Fruit fly (Drosophila melanogaster) whole organism, embryonic: Measurements from ENCODE around the gene fau.

Source experiments
- Asciz ChIP-seq: fragments of 200-800 bp; sonication (Bioruptor generic); optimal IDR thresholded peaks from 2 replicates; lab custom pipeline; 2017; ENCODE audit warnings: missing biosample characterization, mild to moderate bottlenecking, missing genetic modification characterization, missing genetic modification reagents
- Bgb ChIP-seq: fragments of 200-800 bp; sonication (Bioruptor generic); IDR thresholded peaks from 2 replicates; pipeline ENCODE4 v1.3.6; 2022; ENCODE audit warnings: missing biosample characterization, missing genetic modification characterization; ENCODE audit not compliant: partially characterized antibody
- Blimp-1 ChIP-seq: fragments of 200-800 bp; sonication (Bioruptor generic); optimal IDR thresholded peaks from 3 replicates; lab custom pipeline; 2018; ENCODE audit warnings: missing biosample characterization, missing genetic modification characterization, mild to moderate bottlenecking, moderate library complexity, missing genetic modification reagents
- CG1024 ChIP-seq: fragments of 200-800 bp; sonication (Bioruptor generic); IDR thresholded peaks from 2 replicates; pipeline ENCODE4 v1.3.6; 2022; ENCODE audit warnings: missing biosample characterization, missing genetic modification characterization
- CG18619 ChIP-seq: fragments of 200-800 bp; sonication (Bioruptor generic); optimal IDR thresholded peaks from 3 replicates; lab custom pipeline; 2017; ENCODE audit warnings: missing biosample characterization, mild to moderate bottlenecking, missing genetic modification characterization
- CG2712 ChIP-seq: fragments of 200-800 bp; optimal IDR thresholded peaks from 3 replicates; lab custom pipeline; 2019; ENCODE audit warnings: missing biosample characterization, mild to moderate bottlenecking, missing genetic modification characterization, moderate library complexity
- CG30020 ChIP-seq: fragments of 200-800 bp; optimal IDR thresholded peaks from 2 replicates; lab custom pipeline; 2019; ENCODE audit warnings: missing biosample characterization, mild to moderate bottlenecking, missing genetic modification characterization, moderate library complexity
- CG31224 ChIP-seq: fragments of 200-800 bp; sonication (Bioruptor generic); IDR thresholded peaks from 2 replicates; pipeline ENCODE4 v1.3.6; 2022; ENCODE audit warnings: missing biosample characterization, missing genetic modification characterization
- CG32772 ChIP-seq: fragments of 200-800 bp; sonication (Bioruptor generic); IDR thresholded peaks from 2 replicates; pipeline ENCODE4 v1.3.6; 2022; ENCODE audit warnings: missing biosample characterization, missing genetic modification characterization
- CG3407 ChIP-seq: fragments of 200-800 bp; sonication (Bioruptor generic); optimal IDR thresholded peaks from 2 replicates; lab custom pipeline; 2018; ENCODE audit warnings: missing biosample characterization, mild to moderate bottlenecking, missing genetic modification characterization
- CG34422 ChIP-seq: fragments of 200-800 bp; sonication (Bioruptor generic); IDR thresholded peaks from 3 replicates; pipeline ENCODE4 v1.3.6; 2022; ENCODE audit warnings: missing biosample characterization, missing genetic modification characterization
- CG4617 ChIP-seq: fragments of 200-800 bp; sonication (Bioruptor generic); optimal IDR thresholded peaks from 3 replicates; lab custom pipeline; 2016; ENCODE audit warnings: missing biosample characterization, missing genetic modification characterization, borderline replicate concordance
- CHES-1-like ChIP-seq: fragments of 200-800 bp; sonication (Bioruptor generic); optimal IDR thresholded peaks from 2 replicates; lab custom pipeline; 2016; ENCODE audit warnings: missing biosample characterization, missing genetic modification characterization
- CkIIα-i1 ChIP-seq: fragments of 200-800 bp; sonication (Bioruptor generic); IDR thresholded peaks from 2 replicates; pipeline ENCODE4 v1.3.6; 2022; ENCODE audit warnings: missing biosample characterization, missing genetic modification characterization
- D ChIP-seq, 2 experiments: fragments of 200-800 bp in 1 of 2; fragments of >200 bp in 1 of 2; sonication (Bioruptor generic) in 1 of 2; optimal IDR thresholded peaks; 2 replicates in 1 of 2; 3 replicates in 1 of 2; lab custom pipeline; 2017; ENCODE audit warnings: mild to moderate bottlenecking in 1 of 2, missing biosample characterization in 1 of 2, missing genetic modification characterization in 1 of 2, missing genetic modification reagents in 1 of 2
- Dp ChIP-seq: fragments of 200-800 bp; sonication (Bioruptor generic); optimal IDR thresholded peaks from 2 replicates; lab custom pipeline; 2018; ENCODE audit warnings: missing biosample characterization, mild to moderate bottlenecking, missing genetic modification characterization, moderate library complexity
- E2f2 ChIP-seq: fragments of 200-800 bp; sonication (Bioruptor generic); IDR thresholded peaks from 2 replicates; pipeline ENCODE4 v1.3.6; 2022; ENCODE audit warnings: missing biosample characterization, missing genetic modification characterization
- Ets97D ChIP-seq: fragments of 200-800 bp; sonication (Bioruptor generic); optimal IDR thresholded peaks from 3 replicates; lab custom pipeline; 2016; ENCODE audit warnings: missing biosample characterization, missing genetic modification characterization
- GATAe ChIP-seq: fragments of 200-800 bp; sonication (Bioruptor generic); conservative IDR thresholded peaks from 2 replicates; pipeline ENCODE4 v1.3.6; 2022; ENCODE audit warnings: missing biosample characterization, missing genetic modification characterization
- Hr3 ChIP-seq: fragments of 200-800 bp; sonication (Bioruptor generic); optimal IDR thresholded peaks from 3 replicates; lab custom pipeline; 2016; ENCODE audit warnings: missing biosample characterization, missing genetic modification characterization
- Hr51 ChIP-seq, 2 experiments: fragments of 200-800 bp; sonication (Bioruptor generic); optimal IDR thresholded peaks; 2 replicates in 1 of 2; 3 replicates in 1 of 2; lab custom pipeline; 2016 to 2018; ENCODE audit warnings: missing biosample characterization in 2 of 2, missing genetic modification characterization in 2 of 2, mild to moderate bottlenecking in 1 of 2, moderate library complexity in 1 of 2
- MBD-R2 ChIP-seq: fragments of 200-800 bp; sonication (Bioruptor generic); IDR thresholded peaks from 2 replicates; pipeline ENCODE4 v1.3.6; 2022; ENCODE audit warnings: missing biosample characterization, missing genetic modification characterization
- MESR4 ChIP-seq: fragments of 200-800 bp; sonication (Bioruptor generic); optimal IDR thresholded peaks from 2 replicates; lab custom pipeline; 2018; ENCODE audit warnings: missing biosample characterization, mild to moderate bottlenecking, missing genetic modification characterization, moderate library complexity
- Mrtf ChIP-seq: fragments of 200-800 bp; sonication (Bioruptor generic); IDR thresholded peaks from 3 replicates; pipeline ENCODE4 v1.3.6; 2022; ENCODE audit warnings: missing biosample characterization, missing genetic modification characterization
- Myb ChIP-seq: fragments of 200-800 bp; sonication (Bioruptor generic); optimal IDR thresholded peaks from 2 replicates; lab custom pipeline; 2016; ENCODE audit warnings: missing biosample characterization, missing genetic modification characterization
- PHDP ChIP-seq: fragments of 200-800 bp; sonication (Bioruptor generic); optimal IDR thresholded peaks from 3 replicates; lab custom pipeline; 2018; ENCODE audit warnings: missing biosample characterization, mild to moderate bottlenecking, missing genetic modification characterization, moderate library complexity
- Rfx ChIP-seq: fragments of 200-800 bp; sonication (Bioruptor generic); IDR thresholded peaks from 2 replicates; pipeline ENCODE4 v1.3.6; 2022; ENCODE audit warnings: missing biosample characterization, missing genetic modification characterization
- Sry-β ChIP-seq: fragments of 200-800 bp; sonication (Bioruptor generic); optimal IDR thresholded peaks from 2 replicates; lab custom pipeline; 2018; ENCODE audit warnings: missing biosample characterization, mild to moderate bottlenecking, missing genetic modification characterization, moderate library complexity
- Ssrp ChIP-seq: fragments of 200-800 bp; sonication (Bioruptor generic); optimal IDR thresholded peaks from 2 replicates; lab custom pipeline; 2018; ENCODE audit warnings: missing biosample characterization, mild to moderate bottlenecking, missing genetic modification characterization, moderate library complexity
- crc ChIP-seq: fragments of 200-800 bp; sonication (Bioruptor generic); optimal IDR thresholded peaks from 2 replicates; lab custom pipeline; 2016; ENCODE audit warnings: missing biosample characterization, missing genetic modification characterization
- crp ChIP-seq, 2 experiments: fragments of 200-800 bp; sonication (Bioruptor generic); optimal IDR thresholded peaks; 2 replicates in 1 of 2; 3 replicates in 1 of 2; lab custom pipeline; 2017; ENCODE audit warnings: missing biosample characterization in 2 of 2, missing genetic modification characterization in 2 of 2, mild to moderate bottlenecking in 1 of 2, moderate library complexity in 1 of 2
- dpn ChIP-seq, 2 experiments: fragments of 200-800 bp; sonication (Bioruptor generic); optimal IDR thresholded peaks; 3 replicates each; lab custom pipeline; 2016; ENCODE audit warnings: missing biosample characterization in 2 of 2, missing genetic modification characterization in 2 of 2
- peb ChIP-seq: fragments of 200-800 bp; sonication (Bioruptor generic); IDR thresholded peaks from 2 replicates; pipeline ENCODE4 v1.3.6; 2022; ENCODE audit warnings: missing biosample characterization, missing genetic modification characterization
- pzg ChIP-seq: fragments of 200-800 bp; sonication (Bioruptor generic); optimal IDR thresholded peaks from 3 replicates; lab custom pipeline; 2018; ENCODE audit warnings: missing biosample characterization, mild to moderate bottlenecking, missing genetic modification characterization, moderate library complexity
- sima ChIP-seq: fragments of 200-800 bp; sonication (Bioruptor generic); optimal IDR thresholded peaks from 2 replicates; lab custom pipeline; 2016; ENCODE audit warnings: missing biosample characterization, missing genetic modification characterization
- sna ChIP-seq: fragments of 200-800 bp; sonication (Bioruptor generic); IDR thresholded peaks from 2 replicates; pipeline ENCODE4 v1.3.6; 2022; ENCODE audit warnings: missing biosample characterization, missing genetic modification characterization; ENCODE audit not compliant: partially characterized antibody
- stwl ChIP-seq: fragments of 200-800 bp; sonication (Bioruptor generic); optimal IDR thresholded peaks from 3 replicates; lab custom pipeline; 2018; ENCODE audit warnings: missing biosample characterization, mild to moderate bottlenecking, missing genetic modification characterization, moderate library complexity
- trem ChIP-seq: fragments of 200-800 bp; optimal IDR thresholded peaks from 3 replicates; lab custom pipeline; 2019; ENCODE audit warnings: missing biosample characterization, mild to moderate bottlenecking, missing genetic modification characterization, moderate library complexity
- vfl ChIP-seq: fragments of 200-800 bp; sonication (Bioruptor generic); optimal IDR thresholded peaks from 2 replicates; lab custom pipeline; 2016; ENCODE audit warnings: missing biosample characterization, missing genetic modification characterization

fau gene

DNA sequence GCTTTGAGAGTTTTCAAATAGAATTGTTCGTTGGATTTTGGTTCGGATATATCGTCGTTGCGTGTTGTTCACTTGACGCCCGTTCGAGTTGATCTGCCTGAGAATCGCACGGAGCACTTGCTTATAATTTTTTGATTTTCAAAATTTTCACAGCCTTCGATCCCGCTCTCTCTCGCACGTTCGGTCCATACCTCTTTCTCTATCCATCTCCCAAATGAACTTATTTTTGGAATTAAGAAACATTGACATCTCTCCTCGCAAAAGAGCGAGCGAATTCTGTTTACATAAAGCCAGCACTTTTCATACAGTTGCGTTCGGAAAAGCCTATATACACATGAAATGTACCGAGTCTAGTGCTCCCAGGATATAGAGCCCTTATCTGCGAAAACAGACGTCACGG lies at the start of gene fau, which contains the start of the genes CG45076 and CG45078 (continued):
- TF ChIP-seq PHDP = no peak

DNA sequence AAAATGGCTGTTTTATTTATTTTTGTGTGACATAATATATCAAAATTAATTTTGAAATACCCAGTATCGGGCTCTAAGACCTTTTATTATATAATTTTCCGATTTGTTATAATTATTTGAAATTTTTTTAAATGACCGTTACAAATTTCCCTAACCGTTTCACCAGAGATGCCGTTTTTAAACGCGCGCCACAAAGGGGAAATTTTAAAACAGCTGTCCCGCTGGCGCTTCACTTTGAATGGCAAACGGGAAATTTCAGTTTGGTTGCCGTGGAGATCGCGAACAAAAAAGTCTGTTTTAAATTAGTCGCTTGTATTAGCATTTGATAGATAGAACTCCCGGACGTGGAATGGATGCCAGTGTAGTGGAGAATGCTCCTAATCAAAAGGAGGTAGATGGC lies 37.9 kb upstream of the fau start, which contains the start of the genes CG14693 and TTLL15:
TSS of gene CG14693 (minus strand) at position 16 of the 400 bp plus-strand sequence.
TSS of gene TTLL15 (plus strand) at position 257 of the 400 bp plus-strand sequence.
- TF ChIP-seq Sry-β (GFP tag; lab: Kevin White, UChicago) = peak; percentile 85
- peak; percentile 32 for TF ChIP-seq trem (tag; lab: Kevin White, UChicago)
- no peak for TF ChIP-seq Bgb (GFP tag; lab: Robert Waterston, UW)
- TF ChIP-seq crp (GFP tag; optimal IDR thresholded peaks at IDR 0.05; lab: Kevin White, UChicago) = peak; percentile 19 to 85
- TF ChIP-seq CG3407 (GFP tag; lab: Kevin White, UChicago) = no peak
- no peak for TF ChIP-seq dpn (GFP tag; optimal IDR thresholded peaks at IDR 0.05; lab: Kevin White, UChicago)
- TF ChIP-seq Ssrp (tag; lab: Kevin White, UChicago) = no peak
- TF ChIP-seq CG32772 (GFP tag; lab: Robert Waterston, UW) = no peak
- TF ChIP-seq Asciz (GFP tag; lab: Kevin White, UChicago) = no peak
- TF ChIP-seq E2f2 (GFP tag; lab: Robert Waterston, UW) = peak; percentile 92
- peak; percentile 44; the same call in 1 of the 2 replicates for TF ChIP-seq Rfx (GFP tag; lab: Robert Waterston, UW)
- TF ChIP-seq D (optimal IDR thresholded peaks at IDR 0.05; lab: Kevin White, UChicago) = no peak
- TF ChIP-seq D (GFP tag; optimal IDR thresholded peaks at IDR 0.05; lab: Kevin White, UChicago) = no peak
- TF ChIP-seq CG1024 = no peak
- TF ChIP-seq sna (GFP tag; lab: Robert Waterston, UW) = 0 out of 2 replicates have a peak, but pooled peaks have one; percentile 14
- TF ChIP-seq Blimp-1 = peak; percentile 53
- no peak for TF ChIP-seq CG30020 (tag; lab: Kevin White, UChicago)
- TF ChIP-seq Myb (GFP tag; lab: Kevin White, UChicago) = peak; percentile 79
- no peak for TF ChIP-seq CG34422 (GFP tag; lab: Robert Waterston, UW)
- TF ChIP-seq Hr3 = no peak
- peak; percentile 84 for TF ChIP-seq Dp (GFP tag; lab: Kevin White, UChicago)
- TF ChIP-seq CG2712 (tag; lab: Kevin White, UChicago) = no peak
- peak; percentile 22 for TF ChIP-seq pzg
- TF ChIP-seq crc (GFP tag; lab: Kevin White, UChicago) = no peak
- TF ChIP-seq CHES-1-like = no peak
- no peak for TF ChIP-seq sima (GFP tag; lab: Kevin White, UChicago)
- TF ChIP-seq CG4617 (GFP tag; lab: Kevin White, UChicago) = peak; percentile 3
- peak; percentile 21 for TF ChIP-seq stwl (tag; lab: Kevin White, UChicago)
- no peak for TF ChIP-seq Mrtf (GFP tag; lab: Robert Waterston, UW)
- no peak for TF ChIP-seq vfl
- TF ChIP-seq CG31224 (GFP tag; lab: Robert Waterston, UW) = no peak
- peak; percentile 37 for TF ChIP-seq Ets97D (GFP tag; lab: Kevin White, UChicago)
- TF ChIP-seq Hr51 (GFP tag; optimal IDR thresholded peaks at IDR 0.05; lab: Kevin White, UChicago) = no peak
- no peak for TF ChIP-seq CkIIα-i1 (GFP tag; lab: Robert Waterston, UW)
- peak; percentile 46 for TF ChIP-seq MESR4 (GFP tag; lab: Kevin White, UChicago)
- no peak for TF ChIP-seq CG18619
- TF ChIP-seq GATAe (GFP tag; lab: Robert Waterston, UW) = no peak
- no peak for TF ChIP-seq peb (GFP tag; lab: Robert Waterston, UW)
- TF ChIP-seq MBD-R2 (GFP tag; lab: Robert Waterston, UW) = peak; percentile 23; the same call in 1 of the 2 replicates
